Fruit fly (Drosophila melanogaster): Measurements from ENCODE around the gene Hipk.

Gene Hipk

dm6 chr3L:540432-540973 is 2.4 kb upstream of the Hipk start, which contains the start of the genes klar and BORCS6 (continued):
- TF ChIP-seq CG6654 (GFP tag; optimal IDR thresholded peaks at IDR 0.05) (no peak), prd (optimal IDR thresholded peaks at IDR 0.05) (no peak), prd (GFP tag; IDR thresholded peaks at IDR 0.05) (peak; percentile 66), jing (GFP tag; optimal IDR thresholded peaks at IDR 0.05) (no peak), row (GFP tag; IDR thresholded peaks at IDR 0.05) (peak; percentile 96), br (optimal IDR thresholded peaks at IDR 0.05) (no peak), CG16779 (GFP tag; IDR thresholded peaks at IDR 0.05) (no peak), lola (GFP tag; optimal IDR thresholded peaks at IDR 0.05) (peak in 2 of 3 experiments; percentile 27 to 83), nerfin-2 (GFP tag; IDR thresholded peaks at IDR 0.05; ENCODE audit: partially characterized antibody) (peak; percentile 92), HLH3B (GFP tag; IDR thresholded peaks at IDR 0.05) (0 out of 2 replicates have a peak, but pooled peaks have one; percentile 20), inv (GFP tag; IDR thresholded peaks at IDR 0.05; ENCODE audit: partially characterized antibody) (peak; percentile 95), ase (GFP tag; IDR thresholded peaks at IDR 0.05) (no peak), Hr39 (optimal IDR thresholded peaks at IDR 0.05) (no peak), Camta (GFP tag; optimal IDR thresholded peaks at IDR 0.05) (peak; percentile 64), CG34422 (GFP tag; IDR thresholded peaks at IDR 0.05) (peak; percentile 63; the same call in 2 of the 3 replicates), HLH4C (GFP tag; IDR thresholded peaks at IDR 0.05; ENCODE audit: partially characterized antibody) (peak; percentile 96), CG18011 (GFP tag; optimal IDR thresholded peaks at IDR 0.05) (peak; percentile 43), CG10543 (GFP tag; optimal IDR thresholded peaks at IDR 0.05) (peak; percentile 69), Dp (GFP tag; optimal IDR thresholded peaks at IDR 0.05) (peak; percentile 48), CG34224 (GFP tag; IDR thresholded peaks at IDR 0.05; ENCODE audit: partially characterized antibody) (peak; percentile 97), YL-1 (GFP tag; optimal IDR thresholded peaks at IDR 0.05) (peak; percentile 70), CG6272 (GFP tag; IDR thresholded peaks at IDR 0.05) (no peak), Lpt (GFP tag; optimal IDR thresholded peaks at IDR 0.05) (no peak), ftz-f1 (GFP tag; optimal IDR thresholded peaks at IDR 0.05) (no peak), E2f1 (GFP tag; IDR thresholded peaks at IDR 0.05) (no peak; the same call in 1 of the 2 replicates), dan (GFP tag; IDR thresholded peaks at IDR 0.05) (no peak), NC2β (GFP tag; optimal IDR thresholded peaks at IDR 0.05) (peak; percentile 56), CG15011 (GFP tag; optimal IDR thresholded peaks at IDR 0.05) (no peak), CG11093 (GFP tag; IDR thresholded peaks at IDR 0.05) (no peak), BtbVII (GFP tag; optimal IDR thresholded peaks at IDR 0.05) (peak; percentile 63), CG10321 (GFP tag; IDR thresholded peaks at IDR 0.05) (no peak), CG8290 (GFP tag; optimal IDR thresholded peaks at IDR 0.05) (peak; percentile 94), CG8290 (tag; optimal IDR thresholded peaks at IDR 0.05) (peak; percentile 80 to 85), CG7556 (GFP tag; optimal IDR thresholded peaks at IDR 0.05) (peak; percentile 4), ERR (GFP tag; optimal IDR thresholded peaks at IDR 0.05) (peak; percentile 75), CG17829 (tag; optimal IDR thresholded peaks at IDR 0.05) (peak; percentile 47), CG12769 (tag; optimal IDR thresholded peaks at IDR 0.05) (peak; percentile 81), CG30431 (GFP tag; optimal IDR thresholded peaks at IDR 0.05) (no peak), bbx (GFP tag; IDR thresholded peaks at IDR 0.05; ENCODE audit: partially characterized antibody) (peak; percentile 97), cg (GFP tag; optimal IDR thresholded peaks at IDR 0.05) (no peak), ewg (GFP tag; optimal IDR thresholded peaks at IDR 0.05) (peak; percentile 19), Doc3 (GFP tag; IDR thresholded peaks at IDR 0.05; ENCODE audit: partially characterized antibody) (peak; percentile 97), Ada2b (GFP tag; IDR thresholded peaks at IDR 0.05) (peak; percentile 12; the same call in 1 of the 2 replicates), pho (GFP tag; optimal IDR thresholded peaks at IDR 0.05) (peak; percentile 61), CG2889 (GFP tag; IDR thresholded peaks at IDR 0.05) (0 out of 3 replicates have a peak, but pooled peaks have one; percentile 56), CG7271 (tag; optimal IDR thresholded peaks at IDR 0.05) (no peak), CG10209 (GFP tag; optimal IDR thresholded peaks at IDR 0.05) (peak; percentile 3), vnd (GFP tag; IDR thresholded peaks at IDR 0.05; ENCODE audit: partially characterized antibody) (peak; percentile 95), trem (tag; optimal IDR thresholded peaks at IDR 0.05) (peak; percentile 81), Oaz (GFP tag; IDR thresholded peaks at IDR 0.05) (no peak), CG3838 (GFP tag; optimal IDR thresholded peaks at IDR 0.05) (no peak)

Data from whole organism, embryonic.